Fruit fly (Drosophila melanogaster): Measurements from ENCODE around the gene CG34448.

CG34448 gene

DNA sequence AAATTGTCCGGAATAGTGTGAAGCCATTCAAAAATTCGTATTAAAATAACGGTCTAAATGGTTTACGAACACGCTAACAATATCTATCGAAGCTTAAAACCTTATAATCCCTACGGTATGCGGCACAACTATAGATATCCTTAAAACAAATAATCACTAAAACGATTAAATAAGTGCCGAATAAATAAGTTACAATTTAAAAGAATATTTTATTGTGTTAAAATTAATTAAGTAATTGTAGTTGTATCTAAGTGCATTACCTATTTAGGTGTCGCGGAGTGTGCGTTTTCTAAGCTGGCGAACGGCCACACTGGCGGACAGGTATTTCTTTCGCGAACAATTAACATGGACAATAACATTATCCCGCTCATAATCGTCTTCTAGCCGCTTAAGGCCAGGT, 37.0 kb downstream of the CG34448 start, which contains the start of gene Eogt (continued):
- peak; percentile 95 for TF ChIP-seq rib (GFP tag; IDR thresholded peaks at IDR 0.05)
- peak; percentile 78 for TF ChIP-seq CG1529 (GFP tag; optimal IDR thresholded peaks at IDR 0.05)
- TF ChIP-seq gsb (GFP tag; IDR thresholded peaks at IDR 0.05) = peak; percentile 92
- TF ChIP-seq zen (tag; optimal IDR thresholded peaks at IDR 0.05) = peak; percentile 96
- peak in 1 of 2 experiments; percentile 63 for TF ChIP-seq Dfd (GFP tag; optimal IDR thresholded peaks at IDR 0.05)
- TF ChIP-seq CG8281 (tag; optimal IDR thresholded peaks at IDR 0.05) = peak; percentile 75
- peak; percentile 90 for TF ChIP-seq lbe (GFP tag; optimal IDR thresholded peaks at IDR 0.05)
- no peak for TF ChIP-seq inv (GFP tag; IDR thresholded peaks at IDR 0.05; ENCODE audit: partially characterized antibody)
- TF ChIP-seq CG18476 (GFP tag; optimal IDR thresholded peaks at IDR 0.05) = peak; percentile 86
- TF ChIP-seq tll (GFP tag; optimal IDR thresholded peaks at IDR 0.05) = peak in 1 of 2 experiments; percentile 28
- peak; percentile 45 for TF ChIP-seq Antp (GFP tag; optimal IDR thresholded peaks at IDR 0.05)
- TF ChIP-seq bab2 (GFP tag; optimal IDR thresholded peaks at IDR 0.05) = peak; percentile 85
- peak; percentile 56 for TF ChIP-seq CG12071 (GFP tag; optimal IDR thresholded peaks at IDR 0.05)
- TF ChIP-seq sima (GFP tag; optimal IDR thresholded peaks at IDR 0.05) = no peak
- TF ChIP-seq CG6654 (GFP tag; optimal IDR thresholded peaks at IDR 0.05) = peak; percentile 70
- peak; percentile 92 for TF ChIP-seq CG2202 (tag; optimal IDR thresholded peaks at IDR 0.05)
- peak; percentile 95 for TF ChIP-seq Dbx (GFP tag; IDR thresholded peaks at IDR 0.05)
- peak; percentile 96 for TF ChIP-seq B-H1 (GFP tag; IDR thresholded peaks at IDR 0.05)
- peak; percentile 72 for TF ChIP-seq odd (GFP tag; optimal IDR thresholded peaks at IDR 0.05)
- TF ChIP-seq wor (GFP tag; IDR thresholded peaks at IDR 0.05) = peak; percentile 96
- peak; percentile 90 for TF ChIP-seq CG12155 (GFP tag; optimal IDR thresholded peaks at IDR 0.05)
- peak; percentile 89 for TF ChIP-seq Fer3 (tag; optimal IDR thresholded peaks at IDR 0.05)
- peak; percentile 95 for TF ChIP-seq CG6272 (GFP tag; IDR thresholded peaks at IDR 0.05)
- TF ChIP-seq CG11695 (GFP tag; IDR thresholded peaks at IDR 0.05) = peak; percentile 97
- no peak for TF ChIP-seq bbx (GFP tag; IDR thresholded peaks at IDR 0.05; ENCODE audit: partially characterized antibody)
- no peak for TF ChIP-seq br (optimal IDR thresholded peaks at IDR 0.05)
- peak; percentile 85 for TF ChIP-seq CG13894 (tag; optimal IDR thresholded peaks at IDR 0.05)
- TF ChIP-seq lab (GFP tag; optimal IDR thresholded peaks at IDR 0.05) = peak; percentile 90
- TF ChIP-seq CrebB (tag; optimal IDR thresholded peaks at IDR 0.05) = peak; percentile 91
- TF ChIP-seq sc (optimal IDR thresholded peaks at IDR 0.05) = no peak
- TF ChIP-seq sc (GFP tag; optimal IDR thresholded peaks at IDR 0.05) = peak; percentile 85
- peak; percentile 82 for TF ChIP-seq GATAe (GFP tag; conservative IDR thresholded peaks at IDR 0.05)
- peak; percentile 68 for TF ChIP-seq pnt (GFP tag; optimal IDR thresholded peaks at IDR 0.05)
- TF ChIP-seq Abd-B (GFP tag; optimal IDR thresholded peaks at IDR 0.05) = peak; percentile 94
- peak; percentile 98 for TF ChIP-seq dysf (GFP tag; IDR thresholded peaks at IDR 0.05)
- TF ChIP-seq prd (optimal IDR thresholded peaks at IDR 0.05) = no peak
- TF ChIP-seq prd (GFP tag; IDR thresholded peaks at IDR 0.05) = peak; percentile 99
- TF ChIP-seq tap (tag; optimal IDR thresholded peaks at IDR 0.05) = peak; percentile 84
- peak; percentile 60 for TF ChIP-seq CG4328 (GFP tag; optimal IDR thresholded peaks at IDR 0.05)
- peak; percentile 97 for TF ChIP-seq CG32772 (GFP tag; IDR thresholded peaks at IDR 0.05)
- peak; percentile 72 for TF ChIP-seq stwl (tag; optimal IDR thresholded peaks at IDR 0.05)
- TF ChIP-seq crol (GFP tag; IDR thresholded peaks at IDR 0.05) = peak; percentile 54; the same call in 1 of the 2 replicates
- peak; percentile 97 for TF ChIP-seq CoRest (tag; optimal IDR thresholded peaks at IDR 0.05)
- TF ChIP-seq CTCF (GFP tag; optimal IDR thresholded peaks at IDR 0.05) = peak; percentile 51
- TF ChIP-seq CG4424 (GFP tag; optimal IDR thresholded peaks at IDR 0.05) = peak; percentile 89
- TF ChIP-seq CG30020 (tag; optimal IDR thresholded peaks at IDR 0.05) = peak; percentile 76
- TF ChIP-seq bowl (GFP tag; IDR thresholded peaks at IDR 0.05) = peak; percentile 88
- peak; percentile 92 for TF ChIP-seq lilli (GFP tag; optimal IDR thresholded peaks at IDR 0.05)
- peak; percentile 86 for TF ChIP-seq CG18011 (GFP tag; optimal IDR thresholded peaks at IDR 0.05)
- peak; percentile 65 for TF ChIP-seq Atf-2 (GFP tag; optimal IDR thresholded peaks at IDR 0.05)
- peak; percentile 27 for TF ChIP-seq CG1792 (GFP tag; optimal IDR thresholded peaks at IDR 0.05)
- TF ChIP-seq oc (tag; optimal IDR thresholded peaks at IDR 0.05) = peak; percentile 98
